Worm (Caenorhabditis elegans) whole organism, L2 larva: ENCODE data around the gene Y22D7AR.2.

Experiments used
- R02D3.7 ChIP-seq: fragments of 150-350 bp; optimal IDR thresholded peaks from 2 replicates; lab custom pipeline; 2014; ENCODE audit warnings: missing biosample characterization, missing genetic modification characterization
- Y55F3AM.14 ChIP-seq: fragments of 200-800 bp; sonication (Bioruptor generic); optimal IDR thresholded peaks from 2 replicates; lab custom pipeline; 2018; ENCODE audit warnings: mild to moderate bottlenecking, missing genetic modification characterization, missing compliant biosample characterization
- ZK546.5 ChIP-seq: sonication (generic microtip); optimal IDR thresholded peaks from 2 replicates; lab custom pipeline; 2017; ENCODE audit warnings: missing biosample characterization, missing genetic modification characterization
- alr-1 ChIP-seq: fragments of 150-350 bp; optimal IDR thresholded peaks from 2 replicates; lab custom pipeline; 2014; ENCODE audit warnings: missing biosample characterization, missing genetic modification characterization
- aly-2 ChIP-seq: fragments of 150-350 bp; optimal IDR thresholded peaks from 2 replicates; lab custom pipeline; 2014; ENCODE audit warnings: missing biosample characterization, missing genetic modification characterization
- ama-1 ChIP-seq: fragments of 150-350 bp; optimal IDR thresholded peaks from 2 replicates; lab custom pipeline; 2018; ENCODE audit warnings: inconsistent platforms
- blmp-1 ChIP-seq: sonication (generic microtip); optimal IDR thresholded peaks from 2 replicates; lab custom pipeline; 2017; ENCODE audit warnings: missing genetic modification characterization, mild to moderate bottlenecking, missing compliant biosample characterization, antibody characterized with exemption, moderate library complexity; ENCODE audit not compliant: insufficient read depth
- ceh-16 ChIP-seq: fragments of 150-350 bp; optimal IDR thresholded peaks from 2 replicates; lab custom pipeline; 2014; ENCODE audit warnings: missing biosample characterization, missing genetic modification characterization
- dmd-4 ChIP-seq: sonication (generic microtip); optimal IDR thresholded peaks from 2 replicates; lab custom pipeline; 2017; ENCODE audit warnings: missing biosample characterization, missing genetic modification characterization
- egl-27 ChIP-seq: sonication (generic microtip); optimal IDR thresholded peaks from 3 replicates; lab custom pipeline; 2017; ENCODE audit warnings: missing biosample characterization, missing genetic modification reagents, missing genetic modification characterization
- elt-1 ChIP-seq: fragments of 150-350 bp; optimal IDR thresholded peaks from 2 replicates; lab custom pipeline; 2014; ENCODE audit warnings: missing biosample characterization, missing genetic modification characterization
- elt-3 ChIP-seq: sonication (generic microtip); optimal IDR thresholded peaks from 2 replicates; lab custom pipeline; 2017; ENCODE audit warnings: missing biosample characterization, missing genetic modification characterization
- fos-1 ChIP-seq: fragments of 150-350 bp; optimal IDR thresholded peaks from 2 replicates; lab custom pipeline; 2014; ENCODE audit warnings: missing biosample characterization, missing genetic modification characterization
- gmeb-1 ChIP-seq: fragments of 150-350 bp; optimal IDR thresholded peaks from 2 replicates; lab custom pipeline; 2014; ENCODE audit warnings: missing biosample characterization, missing genetic modification characterization
- lin-13 ChIP-seq: fragments of 150-350 bp; optimal IDR thresholded peaks from 2 replicates; lab custom pipeline; 2014; ENCODE audit warnings: missing biosample characterization, missing genetic modification reagents, missing genetic modification characterization
- lsy-2 ChIP-seq, 2 experiments: fragments of 150-350 bp in 1 of 2; sonication (generic microtip) in 1 of 2; optimal IDR thresholded peaks; 2 replicates each; lab custom pipeline; 2014 to 2017; ENCODE audit warnings: missing biosample characterization in 2 of 2, missing genetic modification characterization in 2 of 2
- mbf-1 ChIP-seq: sonication (generic microtip); optimal IDR thresholded peaks from 2 replicates; lab custom pipeline; 2017; ENCODE audit warnings: missing biosample characterization, missing genetic modification characterization
- mdl-1 ChIP-seq, 2 experiments: fragments of 150-350 bp in 1 of 2; sonication (generic microtip) in 1 of 2; optimal IDR thresholded peaks; 2 replicates each; lab custom pipeline; 2017; ENCODE audit warnings: missing biosample characterization in 2 of 2, missing genetic modification characterization in 2 of 2
- nhr-10 ChIP-seq: sonication (generic microtip); optimal IDR thresholded peaks from 2 replicates; lab custom pipeline; 2017; ENCODE audit warnings: missing biosample characterization, missing genetic modification characterization
- nhr-11 ChIP-seq: fragments of 150-350 bp; optimal IDR thresholded peaks from 2 replicates; lab custom pipeline; 2014; ENCODE audit warnings: missing biosample characterization, missing genetic modification characterization
- nhr-12 ChIP-seq: fragments of 150-350 bp; optimal IDR thresholded peaks from 2 replicates; lab custom pipeline; 2014; ENCODE audit warnings: missing biosample characterization, missing genetic modification characterization
- nhr-129 ChIP-seq: fragments of 150-350 bp; optimal IDR thresholded peaks from 2 replicates; lab custom pipeline; 2014; ENCODE audit warnings: missing biosample characterization, missing genetic modification characterization
- nhr-21 ChIP-seq: fragments of 150-350 bp; optimal IDR thresholded peaks from 2 replicates; lab custom pipeline; 2014; ENCODE audit warnings: missing biosample characterization, missing genetic modification characterization
- nhr-23 ChIP-seq: fragments of 150-350 bp; optimal IDR thresholded peaks from 2 replicates; lab custom pipeline; 2014; ENCODE audit warnings: missing biosample characterization, missing genetic modification reagents, missing genetic modification characterization
- nhr-237 ChIP-seq: fragments of 150-350 bp; optimal IDR thresholded peaks from 2 replicates; lab custom pipeline; 2014; ENCODE audit warnings: missing biosample characterization, missing genetic modification characterization
- nhr-25 ChIP-seq: fragments of 150-350 bp; sonication (generic microtip); optimal IDR thresholded peaks from 3 replicates; lab custom pipeline; 2014; ENCODE audit warnings: missing biosample characterization, missing genetic modification characterization
- sem-4 ChIP-seq: fragments of 150-350 bp; optimal IDR thresholded peaks from 2 replicates; lab custom pipeline; 2014; ENCODE audit warnings: missing biosample characterization, missing genetic modification reagents, missing genetic modification characterization
- skn-1 ChIP-seq: sonication (generic microtip); optimal IDR thresholded peaks from 2 replicates; lab custom pipeline; 2017; ENCODE audit warnings: missing biosample characterization, missing genetic modification characterization
- sma-3 ChIP-seq: sonication (generic microtip); optimal IDR thresholded peaks from 2 replicates; lab custom pipeline; 2016; ENCODE audit warnings: missing genetic modification reagents, missing genetic modification characterization, missing compliant biosample characterization
- sma-9 ChIP-seq, 2 experiments: fragments of 150-350 bp in 1 of 2; sonication (generic microtip) in 1 of 2; optimal IDR thresholded peaks; 2 replicates each; lab custom pipeline; 2014 to 2016; ENCODE audit warnings: missing genetic modification characterization in 2 of 2, mild to moderate bottlenecking in 1 of 2, missing biosample characterization in 1 of 2, missing compliant biosample characterization in 1 of 2, missing genetic modification reagents in 1 of 2, moderate library complexity in 1 of 2
- snpc-4 ChIP-seq: fragments of 150-350 bp; optimal IDR thresholded peaks from 2 replicates; lab custom pipeline; 2014; ENCODE audit warnings: missing biosample characterization, missing genetic modification characterization
- ztf-1 ChIP-seq: fragments of 200-800 bp; sonication (Bioruptor generic); conservative IDR thresholded peaks from 2 replicates; pipeline ENCODE4 v1.3.6; 2022; ENCODE audit warnings: missing genetic modification characterization, missing compliant biosample characterization
- ztf-11 ChIP-seq: sonication (generic microtip); optimal IDR thresholded peaks from 2 replicates; lab custom pipeline; 2017; ENCODE audit warnings: missing biosample characterization, missing genetic modification characterization
- ztf-4 ChIP-seq: fragments of 150-350 bp; optimal IDR thresholded peaks from 2 replicates; lab custom pipeline; 2014; ENCODE audit warnings: missing biosample characterization, missing genetic modification characterization

The Y22D7AR.2 gene

ce11 chrIII:1687999-1688398 lies 17.7 kb upstream of the Y22D7AR.2 start, which contains the start of gene Y22D7AR.7:
Y22D7AR.7 (minus strand) TSS chrIII:1688099.
- TF ChIP-seq nhr-237 (tag; lab: Kevin White, UChicago), result no peak
- no peak for TF ChIP-seq snpc-4 (tag; lab: Kevin White, UChicago)

- TF ChIP-seq dmd-4 (tag; lab: Kevin White, UChicago) (no peak), gmeb-1 (tag; lab: Kevin White, UChicago) (no peak), nhr-129 (tag; lab: Kevin White, UChicago) (no peak), aly-2 (tag; lab: Kevin White, UChicago) (no peak), Y55F3AM.14 (GFP tag; lab: Kevin White, UChicago) (no peak), snpc-4 (tag; lab: Kevin White, UChicago) (no peak), sma-9 (GFP tag; optimal IDR thresholded peaks at IDR 0.05; lab: Kevin White, UChicago) (no peak), sma-9 (tag; optimal IDR thresholded peaks at IDR 0.05; lab: Kevin White, UChicago) (no peak), fos-1 (tag; lab: Kevin White, UChicago) (no peak), ztf-4 (tag; lab: Kevin White, UChicago) (no peak), nhr-21 (tag; lab: Kevin White, UChicago) (no peak), mbf-1 (tag; lab: Kevin White, UChicago) (no peak), nhr-23 (no peak), lin-13 (GFP tag; lab: Kevin White, UChicago) (no peak), blmp-1 (tag; lab: Kevin White, UChicago) (no peak), nhr-11 (no peak), elt-1 (tag; lab: Kevin White, UChicago) (no peak)
Observed at ce11 chrIII:1689927-1690326, 15.8 kb upstream of the Y22D7AR.2 start, which contains the start of gene Y22D7AR.14. Y22D7AR.14 (minus strand) TSS chrIII:1690027.

ce11 chrIII:1695006-1695405 lies 10.7 kb upstream of the Y22D7AR.2 start, which contains the start of gene srd-64:
srd-64 (minus strand) TSS chrIII:1695106.
- TF ChIP-seq ZK546.5 (tag; lab: Kevin White, UChicago) (no peak), ama-1 (lab: Kevin White, UChicago) (no peak), fos-1 (tag; lab: Kevin White, UChicago) (no peak), elt-3 (no peak), ztf-1 (GFP tag; lab: Robert Waterston, UW) (no peak), aly-2 (tag; lab: Kevin White, UChicago) (no peak), skn-1 (tag; lab: Kevin White, UChicago) (no peak), nhr-11 (no peak), nhr-129 (tag; lab: Kevin White, UChicago) (no peak), ztf-11 (tag; lab: Kevin White, UChicago) (no peak), elt-1 (tag; lab: Kevin White, UChicago) (no peak), nhr-12 (tag; lab: Kevin White, UChicago) (no peak), nhr-23 (no peak), gmeb-1 (tag; lab: Kevin White, UChicago) (no peak), egl-27 (tag; lab: Kevin White, UChicago) (no peak), nhr-21 (tag; lab: Kevin White, UChicago) (no peak), Y55F3AM.14 (GFP tag; lab: Kevin White, UChicago) (no peak), mdl-1 (tag; optimal IDR thresholded peaks at IDR 0.05; lab: Kevin White, UChicago) (no peak)

ce11 chrIII:1698842-1699241 lies 6.9 kb upstream of the Y22D7AR.2 start, which contains the start of gene fbxa-74:
fbxa-74 (minus strand) TSS chrIII:1698986.
- TF ChIP-seq fos-1 (tag; lab: Kevin White, UChicago) (peak; percentile 67), mdl-1 (tag; optimal IDR thresholded peaks at IDR 0.05; lab: Kevin White, UChicago) (no peak)

- TF ChIP-seq sma-3, result no peak
- no peak for TF ChIP-seq ztf-4 (tag; lab: Kevin White, UChicago)
- no peak for TF ChIP-seq alr-1 (tag; lab: Kevin White, UChicago)
- no peak for TF ChIP-seq ceh-16
- TF ChIP-seq ztf-11 (tag; lab: Kevin White, UChicago), result no peak
- no peak for TF ChIP-seq ZK546.5 (tag; lab: Kevin White, UChicago)
- no peak for TF ChIP-seq nhr-10
- TF ChIP-seq lsy-2 (tag; optimal IDR thresholded peaks at IDR 0.05; lab: Kevin White, UChicago), result no peak
- no peak for TF ChIP-seq dmd-4 (tag; lab: Kevin White, UChicago)
- no peak for TF ChIP-seq R02D3.7 (tag; lab: Kevin White, UChicago)
- TF ChIP-seq nhr-25, result no peak
- no peak for TF ChIP-seq egl-27 (tag; lab: Kevin White, UChicago)
- TF ChIP-seq sem-4, result no peak
Observed at ce11 chrIII:1702337-1702736, 3.4 kb upstream of the Y22D7AR.2 start, which contains the start of gene spex-3. spex-3 (minus strand) TSS chrIII:1702437.
